Fruit fly (Drosophila melanogaster) whole organism, pupa: Measurements from ENCODE around the gene dnd.

Source experiments
- CG10348 ChIP-seq: fragments of 200-800 bp; sonication (Bioruptor generic); IDR thresholded peaks from 2 replicates; pipeline ENCODE4 v1.3.6; 2022; ENCODE audit warnings: missing biosample characterization, missing genetic modification characterization
- CG14655 ChIP-seq: fragments of 200-800 bp; sonication (Bioruptor generic); optimal IDR thresholded peaks from 3 replicates; lab custom pipeline; 2017; ENCODE audit warnings: mild to moderate bottlenecking, missing biosample characterization, missing genetic modification reagents, missing genetic modification characterization
- CG15710 ChIP-seq: fragments of 200-800 bp; sonication (Bioruptor generic); optimal IDR thresholded peaks from 2 replicates; lab custom pipeline; 2018; ENCODE audit warnings: missing biosample characterization, mild to moderate bottlenecking, missing genetic modification characterization, moderate library complexity
- CG32121 ChIP-seq: fragments of 200-800 bp; sonication (Bioruptor generic); IDR thresholded peaks from 2 replicates; pipeline ENCODE4 v1.3.6; 2022; ENCODE audit warnings: missing biosample characterization, missing genetic modification characterization
- CG8159 ChIP-seq: fragments of 200-800 bp; sonication (Bioruptor generic); optimal IDR thresholded peaks from 3 replicates; lab custom pipeline; 2018; ENCODE audit warnings: missing biosample characterization, mild to moderate bottlenecking, missing genetic modification characterization, moderate library complexity
- CG9948 ChIP-seq: fragments of 200-800 bp; sonication (Bioruptor generic); optimal IDR thresholded peaks from 2 replicates; lab custom pipeline; 2018; ENCODE audit warnings: missing biosample characterization, mild to moderate bottlenecking, missing genetic modification characterization, moderate library complexity
- D1 ChIP-seq: fragments of 200-800 bp; sonication (Bioruptor generic); optimal IDR thresholded peaks from 2 replicates; lab custom pipeline; 2018; ENCODE audit warnings: missing biosample characterization, mild to moderate bottlenecking, missing genetic modification characterization, moderate library complexity
- EcR ChIP-seq: fragments of 200-800 bp; sonication (Bioruptor generic); optimal IDR thresholded peaks from 3 replicates; lab custom pipeline; 2019; ENCODE audit warnings: missing biosample characterization, missing genetic modification characterization, mild to moderate bottlenecking, moderate library complexity, missing genetic modification reagents
- Ets98B ChIP-seq: fragments of 200-800 bp; sonication (Bioruptor generic); IDR thresholded peaks from 2 replicates; pipeline ENCODE4 v1.3.6; 2022; ENCODE audit warnings: missing biosample characterization, missing genetic modification characterization
- Pif1A ChIP-seq: fragments of 200-800 bp; sonication (Bioruptor generic); optimal IDR thresholded peaks from 3 replicates; lab custom pipeline; 2016; ENCODE audit warnings: missing biosample characterization, missing genetic modification characterization
- Pif1B ChIP-seq: fragments of 200-800 bp; sonication (Bioruptor generic); optimal IDR thresholded peaks from 3 replicates; lab custom pipeline; 2016; ENCODE audit warnings: missing biosample characterization, missing genetic modification characterization
- Snoo ChIP-seq: fragments of 200-800 bp; sonication (Bioruptor generic); optimal IDR thresholded peaks from 3 replicates; lab custom pipeline; 2017; ENCODE audit warnings: missing biosample characterization, mild to moderate bottlenecking, missing genetic modification characterization, inconsistent platforms
- gl ChIP-seq: fragments of 200-800 bp; sonication (Bioruptor generic); optimal IDR thresholded peaks from 2 replicates; lab custom pipeline; 2018; ENCODE audit warnings: missing biosample characterization, mild to moderate bottlenecking, missing genetic modification characterization

- no peak for TF ChIP-seq CG10348 (GFP tag; lab: Robert Waterston, UW)
- TF ChIP-seq Pif1A (GFP tag; lab: Kevin White, UChicago), result no peak
- no peak for TF ChIP-seq EcR (GFP tag; lab: Kevin White, UChicago)
- TF ChIP-seq CG14655 (GFP tag; lab: Kevin White, UChicago), result no peak
- TF ChIP-seq Ets98B (GFP tag; lab: Robert Waterston, UW), result no peak
- no peak for TF ChIP-seq Pif1B
- no peak for TF ChIP-seq CG15710 (tag; lab: Kevin White, UChicago)
- TF ChIP-seq CG8159 (tag; lab: Kevin White, UChicago), result no peak
- TF ChIP-seq Snoo (tag; lab: Kevin White, UChicago), result no peak
- TF ChIP-seq CG32121 (GFP tag; lab: Robert Waterston, UW), result no peak
- no peak for TF ChIP-seq CG9948 (tag; lab: Kevin White, UChicago)
- TF ChIP-seq gl (tag; lab: Kevin White, UChicago), result no peak
- no peak for TF ChIP-seq D1 (tag; lab: Kevin White, UChicago)
These were observed 24.4 kb upstream of the dnd start, which contains the start of gene Qsox3 for dm6 chr3R:21911516-21911915.
